Worm (Caenorhabditis elegans): Measurements from ENCODE around the gene str-116.

- no peak for TF ChIP-seq flt-1 (GFP tag; IDR thresholded peaks at IDR 0.05)
- TF ChIP-seq ztf-29 (GFP tag; IDR thresholded peaks at IDR 0.05): no peak
- TF ChIP-seq tab-1 (GFP tag; IDR thresholded peaks at IDR 0.05): no peak
- no peak for TF ChIP-seq ztf-23 (GFP tag; IDR thresholded peaks at IDR 0.05)
Observed at ce11 chrV:11245029-11245428, 21.8 kb upstream of the str-116 start.
